Worm (Caenorhabditis elegans) whole organism, late embryonic: Measurements from ENCODE around the gene gad-3.

Experiments
- C38D4.7 ChIP-seq: fragments of 200-800 bp; sonication (Bioruptor generic); optimal IDR thresholded peaks from 2 replicates; lab custom pipeline; 2018; ENCODE audit warnings: mild to moderate bottlenecking, missing genetic modification characterization, moderate library complexity, missing compliant biosample characterization
- F13H6.1 ChIP-seq: sonication (generic microtip); optimal IDR thresholded peaks from 2 replicates; lab custom pipeline; 2016; ENCODE audit warnings: missing genetic modification characterization, missing compliant biosample characterization
- K02D7.2 ChIP-seq: sonication (generic microtip); optimal IDR thresholded peaks from 2 replicates; lab custom pipeline; 2017; ENCODE audit warnings: mild to moderate bottlenecking, missing genetic modification characterization, missing compliant biosample characterization
- K09A11.1 ChIP-seq: sonication (generic microtip); optimal IDR thresholded peaks from 2 replicates; lab custom pipeline; 2017; ENCODE audit warnings: antibody characterized with exemption, mild to moderate bottlenecking, missing genetic modification characterization, missing compliant biosample characterization; ENCODE audit not compliant: insufficient read depth
- T23F11.4 ChIP-seq: fragments of 200-800 bp; sonication (Bioruptor generic); optimal IDR thresholded peaks from 2 replicates; lab custom pipeline; 2018; ENCODE audit warnings: mild to moderate bottlenecking, missing genetic modification characterization, missing compliant biosample characterization
- ahr-1 ChIP-seq: sonication (generic microtip); optimal IDR thresholded peaks from 2 replicates; lab custom pipeline; 2016; ENCODE audit warnings: missing genetic modification characterization, missing compliant biosample characterization
- ceh-19 ChIP-seq: fragments of 200-800 bp; sonication (Bioruptor generic); optimal IDR thresholded peaks from 2 replicates; lab custom pipeline; 2018; ENCODE audit warnings: mild to moderate bottlenecking, missing genetic modification characterization, missing compliant biosample characterization
- ceh-31 ChIP-seq: sonication (generic microtip); optimal IDR thresholded peaks from 2 replicates; lab custom pipeline; 2016; ENCODE audit warnings: missing genetic modification characterization, missing compliant biosample characterization
- ceh-34 ChIP-seq: sonication (generic microtip); optimal IDR thresholded peaks from 2 replicates; lab custom pipeline; 2016; ENCODE audit warnings: mild to moderate bottlenecking, missing genetic modification characterization, missing compliant biosample characterization
- ceh-45 ChIP-seq: fragments of 200-800 bp; sonication (Bioruptor generic); IDR thresholded peaks from 2 replicates; pipeline ENCODE4 v1.3.6; 2022; ENCODE audit warnings: missing genetic modification reagents, missing genetic modification characterization, missing compliant biosample characterization
- ceh-48 ChIP-seq: sonication (generic microtip); optimal IDR thresholded peaks from 2 replicates; lab custom pipeline; 2016; ENCODE audit warnings: missing genetic modification characterization, inconsistent platforms, missing compliant biosample characterization
- ceh-9 ChIP-seq: sonication (generic microtip); optimal IDR thresholded peaks from 2 replicates; lab custom pipeline; 2016; ENCODE audit warnings: mild to moderate bottlenecking, missing genetic modification characterization, inconsistent platforms, missing compliant biosample characterization
- elt-2 ChIP-seq: sonication (generic microtip); optimal IDR thresholded peaks from 2 replicates; lab custom pipeline; 2016; ENCODE audit warnings: missing genetic modification reagents, missing genetic modification characterization, missing compliant biosample characterization
- elt-4 ChIP-seq: sonication (generic microtip); optimal IDR thresholded peaks from 2 replicates; lab custom pipeline; 2016; ENCODE audit warnings: missing genetic modification characterization, missing compliant biosample characterization
- ets-4 ChIP-seq: sonication (generic microtip); optimal IDR thresholded peaks from 2 replicates; lab custom pipeline; 2016; ENCODE audit warnings: missing genetic modification characterization, missing compliant biosample characterization
- eyg-1 ChIP-seq: sonication (generic microtip); optimal IDR thresholded peaks from 2 replicates; lab custom pipeline; 2016; ENCODE audit warnings: missing genotype, missing genetic modification characterization, missing compliant biosample characterization
- hlh-30 ChIP-seq: sonication (generic microtip); optimal IDR thresholded peaks from 2 replicates; lab custom pipeline; 2017; ENCODE audit warnings: antibody characterized with exemption, missing genetic modification characterization, missing compliant biosample characterization; ENCODE audit not compliant: insufficient read depth
- lim-6 ChIP-seq: sonication (generic microtip); optimal IDR thresholded peaks from 2 replicates; lab custom pipeline; 2016; ENCODE audit warnings: missing genetic modification characterization, missing compliant biosample characterization
- madf-2 ChIP-seq: sonication (generic microtip); optimal IDR thresholded peaks from 2 replicates; lab custom pipeline; 2017; ENCODE audit warnings: missing genetic modification characterization, missing compliant biosample characterization
- mec-3 ChIP-seq: sonication (generic microtip); optimal IDR thresholded peaks from 2 replicates; lab custom pipeline; 2016; ENCODE audit warnings: borderline replicate concordance, missing genetic modification characterization, missing compliant biosample characterization
- nhr-11 ChIP-seq: fragments of 150-350 bp; optimal IDR thresholded peaks from 2 replicates; lab custom pipeline; 2014; ENCODE audit warnings: missing biosample characterization, missing genetic modification characterization
- nhr-232 ChIP-seq: sonication (generic microtip); optimal IDR thresholded peaks from 2 replicates; lab custom pipeline; 2016; ENCODE audit warnings: missing genetic modification characterization, missing compliant biosample characterization
- odd-2 ChIP-seq: sonication (generic microtip); optimal IDR thresholded peaks from 2 replicates; lab custom pipeline; 2017; ENCODE audit warnings: antibody characterized with exemption, mild to moderate bottlenecking, missing genetic modification characterization, missing compliant biosample characterization
- pat-9 ChIP-seq: fragments of 200-800 bp; sonication (Bioruptor generic); optimal IDR thresholded peaks from 2 replicates; lab custom pipeline; 2018; ENCODE audit warnings: mild to moderate bottlenecking, missing genetic modification characterization, moderate library complexity, missing compliant biosample characterization
- pha-2 ChIP-seq: sonication (generic microtip); optimal IDR thresholded peaks from 2 replicates; lab custom pipeline; 2017; ENCODE audit warnings: mild to moderate bottlenecking, missing genetic modification characterization, missing compliant biosample characterization
- ref-2 ChIP-seq: sonication (generic microtip); optimal IDR thresholded peaks from 2 replicates; lab custom pipeline; 2016; ENCODE audit warnings: missing genetic modification characterization, missing compliant biosample characterization
- rnt-1 ChIP-seq: sonication (generic microtip); optimal IDR thresholded peaks from 2 replicates; lab custom pipeline; 2016; ENCODE audit warnings: missing genetic modification characterization, missing compliant biosample characterization
- syd-9 ChIP-seq: sonication (generic microtip); optimal IDR thresholded peaks from 2 replicates; lab custom pipeline; 2016; ENCODE audit warnings: mild to moderate bottlenecking, missing genetic modification characterization, moderate library complexity, missing compliant biosample characterization
- ttx-3 ChIP-seq: sonication (generic microtip); optimal IDR thresholded peaks from 2 replicates; lab custom pipeline; 2016; ENCODE audit warnings: missing genetic modification reagents, missing genetic modification characterization, missing compliant biosample characterization
- unc-42 ChIP-seq: sonication (generic microtip); optimal IDR thresholded peaks from 2 replicates; lab custom pipeline; 2016; ENCODE audit warnings: missing genotype, missing genetic modification characterization, missing compliant biosample characterization
- zip-5 ChIP-seq: sonication (generic microtip); optimal IDR thresholded peaks from 2 replicates; lab custom pipeline; 2016; ENCODE audit warnings: missing genetic modification characterization, missing compliant biosample characterization
- ztf-16 ChIP-seq: sonication (generic microtip); optimal IDR thresholded peaks from 2 replicates; lab custom pipeline; 2017; ENCODE audit warnings: missing genetic modification characterization, missing compliant biosample characterization

Gene gad-3

ce11 chrV:9133950-9134349 is 38.9 kb downstream of the gad-3 start, which contains the start of gene B0222.1:
Gene B0222.1, plus strand, starts transcription at chrV:9134255.
- TF ChIP-seq odd-2 (tag; lab: Kevin White, UChicago) (no peak), nhr-232 (tag; lab: Kevin White, UChicago) (no peak), elt-2 (no peak), T23F11.4 (GFP tag; lab: Kevin White, UChicago) (no peak), ahr-1 (tag; lab: Kevin White, UChicago) (no peak), ceh-31 (tag; lab: Kevin White, UChicago) (no peak)

ce11 chrV:9132043-9132442 is 40.8 kb downstream of the gad-3 start, which contains the start of gene F21C10.1:
Gene F21C10.1, plus strand, starts transcription at chrV:9132343.
- TF ChIP-seq elt-2 = no peak
- TF ChIP-seq ttx-3 (tag; lab: Kevin White, UChicago) = no peak
- TF ChIP-seq ceh-45 (GFP tag; lab: Robert Waterston, UW) = no peak
- TF ChIP-seq ceh-34 (tag; lab: Kevin White, UChicago) = no peak
- TF ChIP-seq rnt-1 = no peak
- no peak for TF ChIP-seq elt-4 (tag; lab: Kevin White, UChicago)
- no peak for TF ChIP-seq ztf-16 (tag; lab: Kevin White, UChicago)
- no peak for TF ChIP-seq C38D4.7 (GFP tag; lab: Kevin White, UChicago)

- TF ChIP-seq syd-9 (tag; lab: Kevin White, UChicago) (no peak), pha-2 (tag; lab: Kevin White, UChicago) (no peak), ets-4 (no peak), elt-4 (tag; lab: Kevin White, UChicago) (no peak), nhr-11 (tag; lab: Kevin White, UChicago) (no peak), K02D7.2 (tag; lab: Kevin White, UChicago) (no peak)
Measured at ce11 chrV:9130766-9131165, 42.0 kb downstream of the gad-3 start, which contains the start of gene F21C10.19. Gene F21C10.19, plus strand, starts transcription at chrV:9131066.

- TF ChIP-seq hlh-30 = peak; percentile 27
- TF ChIP-seq unc-42 (tag; lab: Kevin White, UChicago) = peak; percentile 40
- no peak for TF ChIP-seq elt-2
- TF ChIP-seq pat-9 (tag; lab: Kevin White, UChicago) = no peak
Measured at ce11 chrV:9128562-9128961, 44.2 kb downstream of the gad-3 start.

ce11 chrV:9127773-9128172 is 45.0 kb downstream of the gad-3 start, which contains the start of gene F21C10.3:
Gene F21C10.3, plus strand, starts transcription at chrV:9128073.
- TF ChIP-seq elt-4 (tag; lab: Kevin White, UChicago) (no peak), eyg-1 (no peak), lim-6 (tag; lab: Kevin White, UChicago) (no peak), nhr-11 (tag; lab: Kevin White, UChicago) (no peak), K09A11.1 (tag; lab: Kevin White, UChicago) (no peak), ceh-19 (GFP tag; lab: Kevin White, UChicago) (no peak)
- TF ChIP-seq, all 69 proteins: peak for 0

- TF ChIP-seq eyg-1 (no peak), ref-2 (tag; lab: Kevin White, UChicago) (no peak), ceh-9 (tag; lab: Kevin White, UChicago) (no peak), F13H6.1 (no peak), elt-4 (tag; lab: Kevin White, UChicago) (no peak), lim-6 (tag; lab: Kevin White, UChicago) (no peak), ceh-48 (tag; lab: Kevin White, UChicago) (no peak), C38D4.7 (GFP tag; lab: Kevin White, UChicago) (no peak), mec-3 (no peak), madf-2 (no peak), ahr-1 (tag; lab: Kevin White, UChicago) (no peak), ttx-3 (tag; lab: Kevin White, UChicago) (no peak), rnt-1 (no peak), ceh-19 (GFP tag; lab: Kevin White, UChicago) (no peak), zip-5 (no peak), nhr-232 (tag; lab: Kevin White, UChicago) (no peak), hlh-30 (no peak), K09A11.1 (tag; lab: Kevin White, UChicago) (no peak), elt-2 (no peak)
Measured at ce11 chrV:9126316-9126715, 46.5 kb downstream of the gad-3 start, which contains the start of gene F21C10.4. Gene F21C10.4, plus strand, starts transcription at chrV:9126616.
